Worm (Caenorhabditis elegans) whole organism, early embryonic: ENCODE data around the gene T03G6.7.
A peak's percentile ranks its signal among the peaks of the same experiment; 100 is the strongest.

ENCODE experiments used
- B0310.2 ChIP-seq: sonication (generic microtip); optimal IDR thresholded peaks from 2 replicates; lab custom pipeline; 2016; ENCODE audit warnings: mild to moderate bottlenecking, missing genetic modification characterization, missing compliant biosample characterization
- F13C5.2 ChIP-seq: sonication (generic microtip); optimal IDR thresholded peaks from 2 replicates; lab custom pipeline; 2017; ENCODE audit warnings: mild to moderate bottlenecking, missing genetic modification characterization, inconsistent platforms, missing compliant biosample characterization
- aly-1 ChIP-seq: sonication (generic microtip); optimal IDR thresholded peaks from 2 replicates; lab custom pipeline; 2016; ENCODE audit warnings: missing genetic modification characterization, missing compliant biosample characterization
- ama-1 ChIP-seq: fragments of 150-350 bp; optimal IDR thresholded peaks from 2 replicates; lab custom pipeline; 2014
- ceh-13 ChIP-seq: fragments of 200-800 bp; sonication (Bioruptor generic); optimal IDR thresholded peaks from 2 replicates; lab custom pipeline; 2018; ENCODE audit warnings: mild to moderate bottlenecking, missing genetic modification characterization, missing compliant biosample characterization
- ceh-36 ChIP-seq: sonication (generic microtip); optimal IDR thresholded peaks from 2 replicates; lab custom pipeline; 2016; ENCODE audit warnings: missing genetic modification characterization, inconsistent platforms, missing compliant biosample characterization
- ets-7 ChIP-seq: sonication (generic microtip); optimal IDR thresholded peaks from 2 replicates; lab custom pipeline; 2016; ENCODE audit warnings: missing genotype, missing genetic modification characterization, missing compliant biosample characterization
- flt-1 ChIP-seq: fragments of 200-800 bp; sonication (Bioruptor generic); IDR thresholded peaks from 2 replicates; pipeline ENCODE4 v1.3.6; 2022; ENCODE audit warnings: missing genetic modification characterization, missing compliant biosample characterization
- hmbx-1 ChIP-seq: sonication (generic microtip); optimal IDR thresholded peaks from 2 replicates; lab custom pipeline; 2016; ENCODE audit warnings: mild to moderate bottlenecking, missing genetic modification characterization, missing compliant biosample characterization
- hmg-4 ChIP-seq: fragments of 200-800 bp; sonication (Bioruptor generic); optimal IDR thresholded peaks from 2 replicates; lab custom pipeline; 2018; ENCODE audit warnings: mild to moderate bottlenecking, missing genetic modification characterization, missing compliant biosample characterization
- hnd-1 ChIP-seq: sonication (generic microtip); optimal IDR thresholded peaks from 2 replicates; lab custom pipeline; 2016; ENCODE audit warnings: missing genetic modification characterization, missing compliant biosample characterization
- pes-1 ChIP-seq: fragments of 200-800 bp; sonication (Bioruptor generic); IDR thresholded peaks from 2 replicates; pipeline ENCODE4 v1.3.6; 2022; ENCODE audit warnings: missing genetic modification reagents, missing genetic modification characterization, missing compliant biosample characterization
- scrt-1 ChIP-seq: fragments of 200-800 bp; sonication (Bioruptor generic); IDR thresholded peaks from 2 replicates; pipeline ENCODE4 v1.3.6; 2022; ENCODE audit warnings: missing genetic modification characterization, missing compliant biosample characterization
- sea-1 ChIP-seq: fragments of 200-800 bp; sonication (Bioruptor generic); conservative IDR thresholded peaks from 2 replicates; pipeline ENCODE4 v1.3.6; 2022; ENCODE audit warnings: missing genetic modification characterization, missing compliant biosample characterization
- tbx-11 ChIP-seq: fragments of 200-800 bp; sonication (Bioruptor generic); IDR thresholded peaks from 2 replicates; pipeline ENCODE4 v1.3.6; 2022; ENCODE audit warnings: missing genetic modification characterization, missing compliant biosample characterization
- tbx-37 ChIP-seq: fragments of 200-800 bp; sonication (Bioruptor generic); conservative IDR thresholded peaks from 2 replicates; pipeline ENCODE4 v1.3.6; 2022; ENCODE audit warnings: missing genetic modification reagents, missing genetic modification characterization, missing compliant biosample characterization
- tra-4 ChIP-seq: sonication (generic microtip); optimal IDR thresholded peaks from 2 replicates; lab custom pipeline; 2017; ENCODE audit warnings: missing genetic modification characterization, missing compliant biosample characterization

The T03G6.7 gene

DNA sequence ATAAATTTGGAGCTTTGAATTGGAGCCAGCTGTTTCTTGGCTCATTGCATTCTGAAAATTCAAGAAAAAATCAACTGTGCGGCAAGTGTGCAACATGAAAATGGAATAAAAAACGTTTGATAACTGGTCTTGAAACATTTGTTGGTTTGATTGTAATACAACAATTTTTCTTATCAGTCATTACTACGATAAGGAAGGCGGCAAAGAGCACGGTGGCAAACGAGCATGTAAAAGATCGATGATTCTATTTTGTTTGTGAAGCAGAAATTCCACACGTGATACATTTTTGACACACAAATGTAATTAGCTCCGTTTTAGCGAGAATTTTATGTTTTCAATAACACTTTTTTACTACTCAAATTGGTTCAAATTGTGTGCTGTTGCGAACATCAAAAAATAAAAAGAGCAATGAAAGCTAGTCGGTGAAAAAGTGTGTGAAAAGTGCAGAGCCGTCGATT lies 13.3 kb upstream of the T03G6.7 start, which contains the start of gene H01M10.1:
Gene H01M10.1, minus strand, starts transcription at position 51 of the 458 bp plus-strand sequence.
- TF ChIP-seq F13C5.2 (tag; lab: Kevin White, UChicago) (no peak), ceh-13 (GFP tag; lab: Kevin White, UChicago) (no peak), ceh-36 (tag; lab: Kevin White, UChicago) (no peak), pes-1 (GFP tag; lab: Robert Waterston, UW) (no peak), aly-1 (tag; lab: Kevin White, UChicago) (no peak), tbx-11 (GFP tag; lab: Robert Waterston, UW) (no peak), tbx-37 (no peak), hmg-4 (GFP tag; lab: Kevin White, UChicago) (no peak), tra-4 (tag; lab: Kevin White, UChicago) (no peak), flt-1 (GFP tag; lab: Robert Waterston, UW) (no peak), ama-1 (lab: Kevin White, UChicago) (no peak), ets-7 (tag; lab: Kevin White, UChicago) (no peak), hnd-1 (tag; lab: Kevin White, UChicago) (no peak), B0310.2 (no peak), sea-1 (no peak), scrt-1 (GFP tag; lab: Robert Waterston, UW) (no peak)

DNA sequence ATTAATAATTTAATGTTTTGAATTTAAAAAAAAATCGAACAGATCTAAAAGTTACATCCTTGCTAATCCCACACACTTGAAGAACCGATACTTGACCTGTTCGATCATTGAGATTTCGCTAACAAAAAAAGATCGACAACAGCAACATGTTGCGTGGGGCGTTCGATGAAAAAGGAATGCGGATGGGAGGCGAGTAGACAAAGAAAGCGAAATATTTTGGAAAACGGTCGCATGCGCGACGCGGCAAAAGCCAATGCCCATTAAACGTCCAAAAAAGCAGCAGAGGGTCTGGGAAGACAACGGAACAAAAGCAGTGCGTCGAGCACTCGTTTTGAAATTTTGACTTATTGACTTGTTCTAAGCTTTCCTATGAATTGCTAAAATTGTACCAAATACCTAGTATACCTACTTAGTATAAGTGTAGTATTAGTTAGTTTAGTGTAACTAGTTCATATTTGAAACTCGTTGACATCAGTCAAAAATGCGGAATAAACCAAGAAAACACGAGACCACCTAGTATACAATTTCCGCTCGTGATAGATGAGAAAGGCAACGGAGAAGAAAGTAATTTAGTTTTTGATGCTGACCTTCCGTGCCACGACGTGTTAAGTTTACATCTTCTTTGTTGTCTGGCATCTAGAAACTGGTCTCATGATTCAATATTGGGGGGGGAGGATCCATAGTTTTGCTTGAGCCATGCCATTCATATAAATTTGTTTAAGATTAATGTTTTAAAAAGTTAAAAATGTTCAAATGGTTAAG lies 11.8 kb upstream of the T03G6.7 start:
- no peak for TF ChIP-seq aly-1 (tag; lab: Kevin White, UChicago)
- no peak for TF ChIP-seq flt-1 (GFP tag; lab: Robert Waterston, UW)
- TF ChIP-seq ceh-36 (tag; lab: Kevin White, UChicago): no peak
- TF ChIP-seq ceh-13 (GFP tag; lab: Kevin White, UChicago): no peak
- TF ChIP-seq tra-4 (tag; lab: Kevin White, UChicago): no peak
- no peak for TF ChIP-seq sea-1
- TF ChIP-seq ets-7 (tag; lab: Kevin White, UChicago): no peak
- no peak for TF ChIP-seq hmbx-1 (tag; lab: Kevin White, UChicago)
- no peak for TF ChIP-seq tbx-11 (GFP tag; lab: Robert Waterston, UW)
- no peak for TF ChIP-seq F13C5.2 (tag; lab: Kevin White, UChicago)
- no peak for TF ChIP-seq hnd-1 (tag; lab: Kevin White, UChicago)
- no peak for TF ChIP-seq hmg-4 (GFP tag; lab: Kevin White, UChicago)
- TF ChIP-seq ama-1 (lab: Kevin White, UChicago): no peak
- TF ChIP-seq pes-1 (GFP tag; lab: Robert Waterston, UW): no peak
- no peak for TF ChIP-seq scrt-1 (GFP tag; lab: Robert Waterston, UW)
- no peak for TF ChIP-seq tbx-37
- TF ChIP-seq B0310.2: no peak

DNA sequence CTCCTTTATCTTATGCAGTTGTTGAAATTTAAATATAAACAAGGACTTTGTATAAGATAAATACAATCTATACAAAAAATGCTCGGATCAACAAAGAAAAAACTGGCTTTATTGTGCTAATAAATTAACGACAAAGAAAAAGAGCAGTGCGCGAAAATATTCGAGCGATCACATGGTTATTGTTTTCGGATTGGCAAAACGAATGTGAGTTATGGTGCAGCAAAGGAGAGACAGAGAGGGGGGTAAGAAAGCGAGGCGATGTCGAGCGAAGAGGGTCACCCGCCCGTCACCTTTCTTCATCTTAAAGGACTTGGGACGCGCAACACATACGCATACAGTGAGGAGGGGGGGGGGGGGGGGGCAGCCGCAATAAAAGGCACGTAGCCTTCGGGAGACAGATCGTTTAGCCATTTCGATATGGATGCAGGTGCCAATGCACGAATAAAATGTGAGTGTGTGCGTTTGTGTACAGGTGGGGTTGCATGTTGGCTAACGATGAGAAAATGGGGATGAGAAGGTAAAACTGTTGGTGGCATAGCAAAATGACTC lies 10.6 kb upstream of the T03G6.7 start:
- no peak for TF ChIP-seq scrt-1 (GFP tag; lab: Robert Waterston, UW)
- no peak for TF ChIP-seq hnd-1 (tag; lab: Kevin White, UChicago)
- TF ChIP-seq hmg-4 (GFP tag; lab: Kevin White, UChicago): peak; percentile 87
- TF ChIP-seq F13C5.2 (tag; lab: Kevin White, UChicago): no peak
- no peak for TF ChIP-seq tra-4 (tag; lab: Kevin White, UChicago)
- TF ChIP-seq sea-1: 0 out of 2 replicates have a peak, but pooled peaks have one; percentile 31
- no peak for TF ChIP-seq tbx-11 (GFP tag; lab: Robert Waterston, UW)
- TF ChIP-seq pes-1 (GFP tag; lab: Robert Waterston, UW): no peak
- no peak for TF ChIP-seq ceh-36 (tag; lab: Kevin White, UChicago)

DNA sequence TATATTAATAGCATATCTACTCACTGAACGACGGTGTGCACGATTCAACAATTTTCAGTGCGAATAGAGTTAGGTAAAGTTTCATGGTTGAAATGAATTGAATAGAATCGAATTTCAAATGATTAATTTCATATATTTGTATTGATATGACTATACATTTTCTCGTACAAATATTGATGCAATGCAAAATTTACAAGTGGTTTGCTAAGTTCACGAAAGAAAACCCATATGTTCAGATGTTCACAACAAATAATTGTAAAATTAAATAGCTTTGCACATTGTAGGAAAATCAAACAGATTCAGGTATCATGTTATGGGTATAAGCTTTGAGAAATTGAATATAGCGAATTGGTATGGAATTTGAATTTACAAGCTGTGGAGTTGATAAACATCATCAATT lies 8.2 kb upstream of the T03G6.7 start, which contains the start of gene H01M10.2:
Gene H01M10.2, minus strand, starts transcription at position 101 of the 400 bp plus-strand sequence.
- TF ChIP-seq tra-4 (tag; lab: Kevin White, UChicago): no peak
- TF ChIP-seq hnd-1 (tag; lab: Kevin White, UChicago): no peak
- no peak for TF ChIP-seq sea-1
- TF ChIP-seq scrt-1 (GFP tag; lab: Robert Waterston, UW): no peak
- no peak for TF ChIP-seq tbx-11 (GFP tag; lab: Robert Waterston, UW)
- no peak for TF ChIP-seq F13C5.2 (tag; lab: Kevin White, UChicago)
- TF ChIP-seq tbx-37: no peak
- TF ChIP-seq pes-1 (GFP tag; lab: Robert Waterston, UW): no peak
- no peak for TF ChIP-seq hmbx-1 (tag; lab: Kevin White, UChicago)
- no peak for TF ChIP-seq flt-1 (GFP tag; lab: Robert Waterston, UW)
- no peak for TF ChIP-seq ceh-13 (GFP tag; lab: Kevin White, UChicago)
- no peak for TF ChIP-seq aly-1 (tag; lab: Kevin White, UChicago)
- TF ChIP-seq ama-1 (lab: Kevin White, UChicago): no peak
- TF ChIP-seq ets-7 (tag; lab: Kevin White, UChicago): no peak
- no peak for TF ChIP-seq B0310.2
- no peak for TF ChIP-seq ceh-36 (tag; lab: Kevin White, UChicago)

DNA sequence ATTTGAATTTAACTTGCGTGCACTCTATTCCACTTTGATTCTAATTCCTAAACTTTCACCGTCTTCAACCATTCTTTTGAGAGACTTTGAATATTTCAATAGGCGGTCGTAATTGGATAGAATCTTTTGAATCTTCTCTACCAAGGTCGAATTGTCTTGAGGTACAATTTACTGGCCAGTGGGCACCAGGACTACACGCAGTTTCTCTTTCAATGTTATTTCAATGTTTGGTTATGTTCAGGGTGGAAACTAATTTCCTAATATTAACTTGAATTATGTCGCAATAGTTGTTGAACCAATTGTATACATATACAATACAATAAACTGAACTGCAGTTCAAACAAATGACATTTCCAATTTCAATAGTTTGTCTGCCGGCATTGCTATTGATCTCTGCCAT lies 5.8 kb upstream of the T03G6.7 start:
- TF ChIP-seq flt-1 (GFP tag; lab: Robert Waterston, UW) (no peak), pes-1 (GFP tag; lab: Robert Waterston, UW) (no peak), ama-1 (lab: Kevin White, UChicago) (no peak), F13C5.2 (tag; lab: Kevin White, UChicago) (no peak)

- TF ChIP-seq hmg-4 (GFP tag; lab: Kevin White, UChicago) (no peak), ceh-13 (GFP tag; lab: Kevin White, UChicago) (no peak), scrt-1 (GFP tag; lab: Robert Waterston, UW) (no peak), ceh-36 (tag; lab: Kevin White, UChicago) (no peak), sea-1 (no peak), tra-4 (tag; lab: Kevin White, UChicago) (no peak), flt-1 (GFP tag; lab: Robert Waterston, UW) (no peak), pes-1 (GFP tag; lab: Robert Waterston, UW) (no peak), ama-1 (lab: Kevin White, UChicago) (no peak), B0310.2 (no peak), hmbx-1 (tag; lab: Kevin White, UChicago) (no peak), aly-1 (tag; lab: Kevin White, UChicago) (no peak), F13C5.2 (tag; lab: Kevin White, UChicago) (no peak), tbx-37 (no peak), hnd-1 (tag; lab: Kevin White, UChicago) (no peak), ets-7 (tag; lab: Kevin White, UChicago) (no peak), tbx-11 (GFP tag; lab: Robert Waterston, UW) (no peak)
These were observed 3.8 kb upstream of the T03G6.7 start for ce11 chrX:2590023-2590422.
